Fruit fly (Drosophila melanogaster) whole organism, embryonic: ENCODE data around the gene CAH3.
A peak's percentile ranks its signal among the peaks of the same experiment; 100 is the strongest.

Experiments
- CG10462 ChIP-seq: fragments of 200-800 bp; sonication (Bioruptor generic); optimal IDR thresholded peaks from 2 replicates; lab custom pipeline; 2016; ENCODE audit warnings: missing biosample characterization, missing genetic modification characterization
- CG10543 ChIP-seq: fragments of 200-800 bp; sonication (Bioruptor generic); optimal IDR thresholded peaks from 3 replicates; lab custom pipeline; 2017; ENCODE audit warnings: missing biosample characterization, mild to moderate bottlenecking, missing genetic modification characterization, moderate library complexity
- CG10654 ChIP-seq: fragments of 200-800 bp; sonication (Bioruptor generic); optimal IDR thresholded peaks from 2 replicates; lab custom pipeline; 2016; ENCODE audit warnings: missing biosample characterization, missing genetic modification characterization
- CG10979 ChIP-seq: fragments of 200-800 bp; sonication (Bioruptor generic); optimal IDR thresholded peaks from 2 replicates; lab custom pipeline; 2018; ENCODE audit warnings: missing biosample characterization, mild to moderate bottlenecking, missing genetic modification characterization, moderate library complexity
- CG12744 ChIP-seq: fragments of 200-800 bp; sonication (Bioruptor generic); optimal IDR thresholded peaks from 2 replicates; lab custom pipeline; 2016; ENCODE audit warnings: missing biosample characterization, missing genetic modification characterization
- CG13287 ChIP-seq: fragments of 200-800 bp; sonication (Bioruptor generic); IDR thresholded peaks from 2 replicates; pipeline ENCODE4 v1.3.6; 2022; ENCODE audit warnings: missing biosample characterization, missing genetic modification characterization; ENCODE audit not compliant: partially characterized antibody
- CG13624 ChIP-seq: fragments of 200-800 bp; sonication (Bioruptor generic); optimal IDR thresholded peaks from 2 replicates; lab custom pipeline; 2016; ENCODE audit warnings: missing biosample characterization, missing genetic modification characterization
- CG15601 ChIP-seq: fragments of 200-800 bp; sonication (Bioruptor generic); optimal IDR thresholded peaks from 3 replicates; lab custom pipeline; 2019; ENCODE audit warnings: missing biosample characterization, mild to moderate bottlenecking, missing genetic modification characterization, moderate library complexity
- CG16815 ChIP-seq: fragments of 200-800 bp; sonication (Bioruptor generic); optimal IDR thresholded peaks from 3 replicates; lab custom pipeline; 2017; ENCODE audit warnings: missing biosample characterization, mild to moderate bottlenecking, missing genetic modification characterization
- CG31365 ChIP-seq: fragments of 200-800 bp; sonication (Bioruptor generic); optimal IDR thresholded peaks from 2 replicates; lab custom pipeline; 2018; ENCODE audit warnings: missing biosample characterization, mild to moderate bottlenecking, missing genetic modification characterization
- CG31441 ChIP-seq: fragments of 200-800 bp; sonication (Bioruptor generic); IDR thresholded peaks from 2 replicates; pipeline ENCODE4 v1.3.6; 2022; ENCODE audit warnings: missing biosample characterization, missing genetic modification characterization
- CG32767 ChIP-seq: fragments of 200-800 bp; sonication (Bioruptor generic); IDR thresholded peaks from 2 replicates; pipeline ENCODE4 v1.3.6; 2022; ENCODE audit warnings: missing biosample characterization, missing genetic modification characterization
- CG3281 ChIP-seq: fragments of 200-800 bp; sonication (Bioruptor generic); optimal IDR thresholded peaks from 3 replicates; lab custom pipeline; 2017; ENCODE audit warnings: missing biosample characterization, mild to moderate bottlenecking, missing genetic modification characterization
- CG4730 ChIP-seq: fragments of 200-800 bp; sonication (Bioruptor generic); IDR thresholded peaks from 2 replicates; pipeline ENCODE4 v1.3.6; 2022; ENCODE audit warnings: missing biosample characterization, missing genetic modification characterization
- CG4820 ChIP-seq: fragments of 200-800 bp; sonication (Bioruptor generic); optimal IDR thresholded peaks from 3 replicates; lab custom pipeline; 2016; ENCODE audit warnings: missing biosample characterization, missing genetic modification characterization
- CG6254 ChIP-seq: fragments of 200-800 bp; sonication (Bioruptor generic); optimal IDR thresholded peaks from 3 replicates; lab custom pipeline; 2017; ENCODE audit warnings: mild to moderate bottlenecking, missing biosample characterization, missing genetic modification reagents, missing genetic modification characterization
- CG7786 ChIP-seq: fragments of 200-800 bp; sonication (Bioruptor generic); optimal IDR thresholded peaks from 2 replicates; lab custom pipeline; 2016; ENCODE audit warnings: missing biosample characterization, missing genetic modification characterization
- CG8089 ChIP-seq: fragments of 200-800 bp; sonication (Bioruptor generic); optimal IDR thresholded peaks from 3 replicates; lab custom pipeline; 2016; ENCODE audit warnings: missing biosample characterization, missing genetic modification characterization
- CG8359 ChIP-seq: fragments of 200-800 bp; sonication (Bioruptor generic); optimal IDR thresholded peaks from 2 replicates; lab custom pipeline; 2017; ENCODE audit warnings: missing biosample characterization, mild to moderate bottlenecking, missing genetic modification characterization, borderline replicate concordance
- CG8765 ChIP-seq: fragments of 200-800 bp; sonication (Bioruptor generic); IDR thresholded peaks from 2 replicates; pipeline ENCODE4 v1.3.6; 2022; ENCODE audit warnings: missing biosample characterization, missing genetic modification characterization
- CHES-1-like ChIP-seq: fragments of 200-800 bp; sonication (Bioruptor generic); optimal IDR thresholded peaks from 2 replicates; lab custom pipeline; 2016; ENCODE audit warnings: missing biosample characterization, missing genetic modification characterization
- CkIIα-i1 ChIP-seq: fragments of 200-800 bp; sonication (Bioruptor generic); IDR thresholded peaks from 2 replicates; pipeline ENCODE4 v1.3.6; 2022; ENCODE audit warnings: missing biosample characterization, missing genetic modification characterization
- CoRest ChIP-seq: fragments of 200-800 bp; sonication (Bioruptor generic); optimal IDR thresholded peaks from 3 replicates; lab custom pipeline; 2018; ENCODE audit warnings: missing biosample characterization, mild to moderate bottlenecking, missing genetic modification characterization, moderate library complexity
- Hey ChIP-seq: fragments of 200-800 bp; sonication (Bioruptor generic); optimal IDR thresholded peaks from 3 replicates; lab custom pipeline; 2018; ENCODE audit warnings: missing biosample characterization, mild to moderate bottlenecking, missing genetic modification characterization
- Hr51 ChIP-seq, 2 experiments: fragments of 200-800 bp; sonication (Bioruptor generic); optimal IDR thresholded peaks; 2 replicates in 1 of 2; 3 replicates in 1 of 2; lab custom pipeline; 2016 to 2018; ENCODE audit warnings: missing biosample characterization in 2 of 2, missing genetic modification characterization in 2 of 2, mild to moderate bottlenecking in 1 of 2, moderate library complexity in 1 of 2
- Myb ChIP-seq: fragments of 200-800 bp; sonication (Bioruptor generic); optimal IDR thresholded peaks from 2 replicates; lab custom pipeline; 2016; ENCODE audit warnings: missing biosample characterization, missing genetic modification characterization
- Sry-β ChIP-seq: fragments of 200-800 bp; sonication (Bioruptor generic); optimal IDR thresholded peaks from 2 replicates; lab custom pipeline; 2018; ENCODE audit warnings: missing biosample characterization, mild to moderate bottlenecking, missing genetic modification characterization, moderate library complexity
- Xrp1 ChIP-seq: fragments of 200-800 bp; sonication (Bioruptor generic); IDR thresholded peaks from 2 replicates; pipeline ENCODE4 v1.3.6; 2022; ENCODE audit warnings: missing biosample characterization, missing genetic modification characterization
- ap ChIP-seq: fragments of 200-800 bp; sonication (Bioruptor generic); IDR thresholded peaks from 2 replicates; pipeline ENCODE4 v1.3.6; 2022; ENCODE audit warnings: missing biosample characterization, missing genetic modification characterization
- bab2 ChIP-seq: fragments of 200-800 bp; sonication (Bioruptor generic); optimal IDR thresholded peaks from 2 replicates; lab custom pipeline; 2016; ENCODE audit warnings: missing biosample characterization, missing genetic modification characterization
- cad ChIP-seq: fragments of >200 bp; optimal IDR thresholded peaks from 2 replicates; lab custom pipeline; 2017; ENCODE audit warnings: missing biosample characterization, missing genetic modification characterization
- cg ChIP-seq: fragments of 200-800 bp; sonication (Bioruptor generic); optimal IDR thresholded peaks from 3 replicates; lab custom pipeline; 2019; ENCODE audit warnings: missing biosample characterization, mild to moderate bottlenecking, missing genetic modification characterization, moderate library complexity
- chinmo ChIP-seq: fragments of 200-800 bp; sonication (Bioruptor generic); IDR thresholded peaks from 4 replicates; pipeline ENCODE4 v1.3.6; 2022; ENCODE audit warnings: missing biosample characterization, missing genetic modification characterization; ENCODE audit not compliant: partially characterized antibody
- crc ChIP-seq: fragments of 200-800 bp; sonication (Bioruptor generic); optimal IDR thresholded peaks from 2 replicates; lab custom pipeline; 2016; ENCODE audit warnings: missing biosample characterization, missing genetic modification characterization
- dpn ChIP-seq, 2 experiments: fragments of 200-800 bp; sonication (Bioruptor generic); optimal IDR thresholded peaks; 3 replicates each; lab custom pipeline; 2016; ENCODE audit warnings: missing biosample characterization in 2 of 2, missing genetic modification characterization in 2 of 2
- gsb ChIP-seq: fragments of 200-800 bp; sonication (Bioruptor generic); IDR thresholded peaks from 2 replicates; pipeline ENCODE4 v1.3.6; 2022; ENCODE audit warnings: missing biosample characterization, missing genetic modification characterization
- insv ChIP-seq, 2 experiments: fragments of 200-800 bp; sonication (Bioruptor generic); optimal IDR thresholded peaks; 3 replicates each; lab custom pipeline; 2016 to 2018; ENCODE audit warnings: missing biosample characterization in 2 of 2, missing genetic modification characterization in 2 of 2
- jumu ChIP-seq: fragments of 200-800 bp; sonication (Bioruptor generic); optimal IDR thresholded peaks from 3 replicates; lab custom pipeline; 2016; ENCODE audit warnings: missing biosample characterization, missing genetic modification characterization
- knrl ChIP-seq: fragments of 200-800 bp; sonication (Bioruptor generic); IDR thresholded peaks from 3 replicates; pipeline ENCODE4 v1.3.6; 2022; ENCODE audit warnings: missing biosample characterization, missing genetic modification characterization; ENCODE audit not compliant: partially characterized antibody
- lov ChIP-seq, 2 experiments: fragments of 200-800 bp in 1 of 2; fragments of >200 bp in 1 of 2; sonication (Bioruptor generic) in 1 of 2; IDR thresholded peaks in 1 of 2; optimal IDR thresholded peaks in 1 of 2; 2 replicates in 1 of 2; 3 replicates in 1 of 2; pipeline versions ENCODE4 v1.3.6 to Lab custom; 2017 to 2022; ENCODE audit warnings: missing biosample characterization in 1 of 2, missing genetic modification characterization in 1 of 2
- luna ChIP-seq: fragments of 200-800 bp; sonication (Bioruptor generic); optimal IDR thresholded peaks from 2 replicates; lab custom pipeline; 2016; ENCODE audit warnings: missing biosample characterization, missing genetic modification characterization
- pan ChIP-seq, 4 experiments: fragments of >200 bp in 3 of 4; fragments of 200-800 bp in 1 of 4; sonication (Bioruptor generic) in 1 of 4; optimal IDR thresholded peaks in 3 of 4; IDR thresholded peaks in 1 of 4; 2 replicates each; pipeline versions ENCODE4 v1.3.6 to Lab custom; 2017 to 2022; ENCODE audit warnings: missing biosample characterization in 2 of 4, missing genetic modification characterization in 2 of 4, mixed read lengths in 1 of 4
- rib ChIP-seq: fragments of 200-800 bp; sonication (Bioruptor generic); IDR thresholded peaks from 2 replicates; pipeline ENCODE4 v1.3.6; 2022; ENCODE audit warnings: missing biosample characterization, missing genetic modification characterization
- schlank ChIP-seq: fragments of 200-800 bp; sonication (Bioruptor generic); optimal IDR thresholded peaks from 2 replicates; lab custom pipeline; 2018; ENCODE audit warnings: missing biosample characterization, mild to moderate bottlenecking, missing genetic modification characterization
- slbo ChIP-seq: fragments of 200-800 bp; sonication (Bioruptor generic); IDR thresholded peaks from 2 replicates; pipeline ENCODE4 v1.3.6; 2022; ENCODE audit warnings: missing biosample characterization, missing genetic modification characterization
- slou ChIP-seq: fragments of 200-800 bp; sonication (Bioruptor generic); optimal IDR thresholded peaks from 3 replicates; lab custom pipeline; 2016; ENCODE audit warnings: missing biosample characterization, missing genetic modification characterization
- toy ChIP-seq: fragments of 200-800 bp; sonication (Bioruptor generic); IDR thresholded peaks from 2 replicates; pipeline ENCODE4 v1.3.6; 2022; ENCODE audit warnings: missing biosample characterization, missing genetic modification characterization
- trh ChIP-seq: fragments of 200-800 bp; sonication (Bioruptor generic); optimal IDR thresholded peaks from 2 replicates; lab custom pipeline; 2016; ENCODE audit warnings: missing biosample characterization, missing genetic modification characterization
- zfh1 ChIP-seq: fragments of 200-800 bp; sonication (Bioruptor generic); IDR thresholded peaks from 3 replicates; pipeline ENCODE4 v1.3.6; 2022; ENCODE audit warnings: missing biosample characterization, missing genetic modification characterization

CAH3 gene

dm6 chrX:8723393-8723987 is 42.4 kb downstream of the CAH3 start (continued):
- no peak for TF ChIP-seq CG13624
- no peak for TF ChIP-seq CG8765 (GFP tag; lab: Robert Waterston, UW)
- no peak for TF ChIP-seq CG3281 (GFP tag; lab: Kevin White, UChicago)
- no peak for TF ChIP-seq CG4820 (GFP tag; lab: Kevin White, UChicago)
- no peak for TF ChIP-seq Myb
- TF ChIP-seq cg (GFP tag; lab: Kevin White, UChicago): no peak
- TF ChIP-seq toy (GFP tag; lab: Robert Waterston, UW): no peak
- no peak for TF ChIP-seq rib
- no peak for TF ChIP-seq schlank
- TF ChIP-seq CG8359: no peak
- TF ChIP-seq CG16815 (GFP tag; lab: Kevin White, UChicago): no peak
- no peak for TF ChIP-seq trh (GFP tag; lab: Kevin White, UChicago)
- TF ChIP-seq luna (GFP tag; lab: Kevin White, UChicago): no peak
- no peak for TF ChIP-seq CG32767 (GFP tag; lab: Robert Waterston, UW)
- no peak for TF ChIP-seq lov (optimal IDR thresholded peaks at IDR 0.05; lab: Kevin White, UChicago)
- TF ChIP-seq lov (GFP tag; IDR thresholded peaks at IDR 0.05; lab: Robert Waterston, UW): no peak
- peak; percentile 45 for TF ChIP-seq CG10979 (tag; lab: Kevin White, UChicago)
- peak; percentile 9 for TF ChIP-seq CG6254 (GFP tag; lab: Kevin White, UChicago)
- TF ChIP-seq dpn (GFP tag; optimal IDR thresholded peaks at IDR 0.05; lab: Kevin White, UChicago): no peak
- TF ChIP-seq Hey (tag; lab: Kevin White, UChicago): peak; percentile 93
- peak; percentile 14 for TF ChIP-seq CG15601 (tag; lab: Kevin White, UChicago)
- no peak for TF ChIP-seq bab2 (GFP tag; lab: Kevin White, UChicago)
- no peak for TF ChIP-seq CG8089 (GFP tag; lab: Kevin White, UChicago)
- TF ChIP-seq slbo (GFP tag; lab: Robert Waterston, UW): no peak
- peak; percentile 55 for TF ChIP-seq Xrp1 (GFP tag; lab: Robert Waterston, UW)
- TF ChIP-seq insv (GFP tag; optimal IDR thresholded peaks at IDR 0.05; lab: Kevin White, UChicago): no peak
- TF ChIP-seq knrl (GFP tag; lab: Robert Waterston, UW): no peak
- no peak for TF ChIP-seq chinmo (GFP tag; lab: Robert Waterston, UW)
- no peak for TF ChIP-seq pan (optimal IDR thresholded peaks at IDR 0.05; lab: Kevin White, UChicago)
- no peak for TF ChIP-seq pan (GFP tag; optimal IDR thresholded peaks at IDR 0.05 in 1 of 2, IDR thresholded peaks at IDR 0.05 in 1 of 2)
- TF ChIP-seq Hr51 (GFP tag; optimal IDR thresholded peaks at IDR 0.05; lab: Kevin White, UChicago): peak in 1 of 2 experiments; percentile 22
- TF ChIP-seq CkIIα-i1 (GFP tag; lab: Robert Waterston, UW): no peak
- no peak for TF ChIP-seq jumu
- no peak for TF ChIP-seq CG13287
- TF ChIP-seq CG7786: no peak
- TF ChIP-seq cad (GFP tag; lab: Kevin White, UChicago): no peak
- TF ChIP-seq CG10543: no peak
- TF ChIP-seq ap (GFP tag; lab: Robert Waterston, UW): no peak
- no peak for TF ChIP-seq CG31365 (tag; lab: Kevin White, UChicago)
- TF ChIP-seq slou (GFP tag; lab: Kevin White, UChicago): no peak
- peak; percentile 11 for TF ChIP-seq CoRest (tag; lab: Kevin White, UChicago)
- no peak for TF ChIP-seq CG10462 (GFP tag; lab: Kevin White, UChicago)
- no peak for TF ChIP-seq CG10654 (GFP tag; lab: Kevin White, UChicago)
- no peak for TF ChIP-seq gsb (GFP tag; lab: Robert Waterston, UW)
- TF ChIP-seq CG31441 (GFP tag; lab: Robert Waterston, UW): peak; percentile 41; the same call in 1 of the 2 replicates
- no peak for TF ChIP-seq Sry-β (GFP tag; lab: Kevin White, UChicago)
- TF ChIP-seq CHES-1-like: no peak
- no peak for TF ChIP-seq CG4730
- TF ChIP-seq CG12744: no peak
- 0 out of 3 replicates have a peak, but pooled peaks have one; percentile 7 for TF ChIP-seq zfh1 (GFP tag; lab: Robert Waterston, UW)
- no peak for TF ChIP-seq crc (GFP tag; lab: Kevin White, UChicago)
